Worm (Caenorhabditis elegans) whole organism, L4/young adult: ENCODE data around the gene spo-11.
A peak's percentile ranks its signal among the peaks of the same experiment; 100 is the strongest.

ENCODE experiments used
- W03F9.2 ChIP-seq: fragments of 150-350 bp; optimal IDR thresholded peaks from 2 replicates; lab custom pipeline; 2014; ENCODE audit warnings: missing biosample characterization, missing genetic modification characterization
- him-1 ChIP-seq: sonication (generic microtip); optimal IDR thresholded peaks from 2 replicates; lab custom pipeline; 2016; ENCODE audit warnings: missing genotype, missing genetic modification reagents, missing genetic modification characterization, missing compliant biosample characterization

DNA sequence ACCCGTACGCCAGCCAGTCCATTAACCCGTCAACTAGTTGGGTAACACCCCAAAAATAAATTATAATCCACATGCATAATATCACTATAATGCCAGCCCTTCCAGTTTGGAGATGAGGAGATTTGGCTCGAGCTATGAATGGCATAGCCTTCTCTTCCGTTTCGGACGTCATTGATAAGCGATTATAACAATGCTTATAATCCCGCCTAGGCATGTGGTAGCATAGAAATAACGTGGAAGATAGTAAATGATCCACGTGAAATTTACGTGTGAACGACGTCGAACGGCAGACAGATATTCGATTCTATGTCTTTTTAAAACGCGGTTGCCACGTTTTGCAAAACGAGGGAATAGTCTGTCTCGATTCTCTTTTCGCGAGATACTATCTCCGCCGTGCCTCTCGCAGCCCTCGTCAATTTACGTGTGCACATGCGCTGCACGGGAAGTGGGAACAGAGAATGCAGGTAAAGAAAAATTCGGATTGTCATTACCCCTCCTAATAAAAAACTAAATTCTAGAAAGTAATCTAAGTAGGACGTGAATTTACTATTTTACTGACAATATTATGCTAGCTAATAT is 24.2 kb upstream of the spo-11 start:
- TF ChIP-seq W03F9.2 (tag; lab: Kevin White, UChicago) (peak; percentile 26), him-1 (tag; lab: Kevin White, UChicago) (no peak)
